Fruit fly (Drosophila melanogaster): Measurements from ENCODE around the gene CG17734.

Gene CG17734

DNA sequence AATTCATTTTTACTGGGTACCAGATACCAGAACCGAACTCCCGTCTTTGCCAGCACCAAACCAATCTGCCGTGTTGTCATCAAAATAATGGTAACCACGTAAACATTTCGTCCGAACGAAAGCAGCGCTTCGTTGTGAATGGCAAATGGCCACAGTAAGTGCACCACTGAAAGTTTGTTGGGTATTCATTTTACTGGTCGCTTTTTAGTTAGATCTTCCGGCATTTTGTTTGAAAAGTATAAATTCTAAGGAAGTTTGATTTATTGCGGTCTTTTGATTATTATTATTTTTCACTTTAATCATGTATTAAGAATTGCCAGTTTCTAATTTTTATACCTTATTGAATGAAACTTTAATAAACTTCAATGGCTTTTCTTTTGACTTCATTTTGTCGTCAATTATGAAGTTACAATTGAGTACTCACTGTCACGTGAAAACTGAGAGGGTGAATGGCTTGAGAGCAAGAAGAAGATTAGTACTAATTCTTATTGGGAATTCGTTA, 29.3 kb downstream of the CG17734 start, which contains the start of gene ZnT86D (continued):
- TF ChIP-seq Ets97D (GFP tag; optimal IDR thresholded peaks at IDR 0.05) (peak; percentile 57), CG11696 (GFP tag; IDR thresholded peaks at IDR 0.05) (no peak), onecut (GFP tag; IDR thresholded peaks at IDR 0.05) (no peak), CG9727 (GFP tag; optimal IDR thresholded peaks at IDR 0.05) (peak; percentile 55), CG2199 (GFP tag; IDR thresholded peaks at IDR 0.05) (no peak), cad (GFP tag; optimal IDR thresholded peaks at IDR 0.05) (no peak), twi (tag; optimal IDR thresholded peaks at IDR 0.05) (peak; percentile 29), ham (GFP tag; IDR thresholded peaks at IDR 0.05) (no peak), gcm (GFP tag; optimal IDR thresholded peaks at IDR 0.05) (peak; percentile 26), CG5953 (GFP tag; IDR thresholded peaks at IDR 0.05) (no peak), Oli (tag; optimal IDR thresholded peaks at IDR 0.05) (peak; percentile 44), CG43689 (GFP tag; IDR thresholded peaks at IDR 0.05) (no peak), CG10274 (GFP tag; optimal IDR thresholded peaks at IDR 0.05) (no peak), croc (GFP tag; conservative IDR thresholded peaks at IDR 0.05) (0 out of 3 replicates have a peak, but pooled peaks have one; percentile 33), CG17802 (tag; optimal IDR thresholded peaks at IDR 0.05) (no peak), ssp (GFP tag; IDR thresholded peaks at IDR 0.05) (no peak), zf30C (GFP tag; optimal IDR thresholded peaks at IDR 0.05) (no peak), Hmr (GFP tag; optimal IDR thresholded peaks at IDR 0.05) (peak; percentile 47), CG14965 (GFP tag; optimal IDR thresholded peaks at IDR 0.05; ENCODE audit: borderline replicate concordance) (no peak), dimm (GFP tag; IDR thresholded peaks at IDR 0.05) (no peak), CG1529 (GFP tag; optimal IDR thresholded peaks at IDR 0.05) (peak; percentile 20), crp (GFP tag; optimal IDR thresholded peaks at IDR 0.05) (peak in 1 of 2 experiments; percentile 20), vfl (GFP tag; optimal IDR thresholded peaks at IDR 0.05) (no peak), btn (GFP tag; optimal IDR thresholded peaks at IDR 0.05) (no peak), CG11456 (GFP tag; IDR thresholded peaks at IDR 0.05) (no peak), slou (GFP tag; optimal IDR thresholded peaks at IDR 0.05) (peak; percentile 25), rib (GFP tag; IDR thresholded peaks at IDR 0.05) (no peak), tll (GFP tag; optimal IDR thresholded peaks at IDR 0.05) (peak; percentile 18 to 88), CG10979 (tag; optimal IDR thresholded peaks at IDR 0.05) (peak; percentile 48), Mrtf (GFP tag; IDR thresholded peaks at IDR 0.05) (peak; percentile 60; the same call in 2 of the 3 replicates), cato (GFP tag; optimal IDR thresholded peaks at IDR 0.05; ENCODE audit: borderline replicate concordance) (no peak), lbe (GFP tag; optimal IDR thresholded peaks at IDR 0.05) (peak; percentile 11), h (optimal IDR thresholded peaks at IDR 0.05) (no peak), Sox100B (GFP tag; optimal IDR thresholded peaks at IDR 0.05) (peak; percentile 72), CG4328 (GFP tag; optimal IDR thresholded peaks at IDR 0.05) (peak; percentile 59), Dad (GFP tag; optimal IDR thresholded peaks at IDR 0.05) (peak; percentile 19), Sry-δ (GFP tag; optimal IDR thresholded peaks at IDR 0.05) (peak; percentile 46), CoRest (tag; optimal IDR thresholded peaks at IDR 0.05) (peak; percentile 76), CG30431 (GFP tag; optimal IDR thresholded peaks at IDR 0.05) (no peak), pita (GFP tag; optimal IDR thresholded peaks at IDR 0.05) (no peak), wor (GFP tag; IDR thresholded peaks at IDR 0.05) (no peak), CG34422 (GFP tag; IDR thresholded peaks at IDR 0.05) (peak; percentile 60; the same call in 2 of the 3 replicates), CG13123 (GFP tag; optimal IDR thresholded peaks at IDR 0.05) (peak; percentile 17), dmrt99B (tag; optimal IDR thresholded peaks at IDR 0.05) (peak; percentile 65), CG13775 (GFP tag; optimal IDR thresholded peaks at IDR 0.05) (peak; percentile 68), Myb (GFP tag; optimal IDR thresholded peaks at IDR 0.05) (peak; percentile 38), CG2129 (GFP tag; IDR thresholded peaks at IDR 0.05; ENCODE audit: partially characterized antibody) (no peak), CG7271 (tag; optimal IDR thresholded peaks at IDR 0.05) (no peak), pnt (GFP tag; optimal IDR thresholded peaks at IDR 0.05) (peak; percentile 22), fru (optimal IDR thresholded peaks at IDR 0.05) (no peak), CG14860 (GFP tag; IDR thresholded peaks at IDR 0.05; ENCODE audit: partially characterized antibody) (no peak)
